Worm (Caenorhabditis elegans) whole organism, L1 larva: ENCODE results near the gene csn-6.

ENCODE experiments used
- C16A3.4 ChIP-seq: fragments of 150-350 bp; optimal IDR thresholded peaks from 2 replicates; lab custom pipeline; 2014; ENCODE audit warnings: missing biosample characterization, missing genetic modification characterization
- ceh-90 ChIP-seq: sonication (generic microtip); optimal IDR thresholded peaks from 2 replicates; lab custom pipeline; 2016; ENCODE audit warnings: missing genetic modification characterization, missing compliant biosample characterization
- elt-3 ChIP-seq, 6 experiments: fragments of 150-350 bp in 1 of 6; sonication (generic microtip); optimal IDR thresholded peaks; 2 replicates each; lab custom pipeline; 2017 to 2018; ENCODE audit warnings: missing biosample characterization in 6 of 6, missing genetic modification characterization in 6 of 6, inconsistent platforms in 1 of 6
- hpl-2 ChIP-seq: fragments of 150-350 bp; optimal IDR thresholded peaks from 2 replicates; lab custom pipeline; 2014; ENCODE audit warnings: missing biosample characterization, missing genetic modification reagents, missing genetic modification characterization
- irx-1 ChIP-seq: sonication (generic microtip); optimal IDR thresholded peaks from 2 replicates; lab custom pipeline; 2016; ENCODE audit warnings: missing genetic modification characterization, missing compliant biosample characterization
- lsy-2 ChIP-seq, 2 experiments: fragments of 150-350 bp; optimal IDR thresholded peaks; 2 replicates each; lab custom pipeline; 2014; ENCODE audit warnings: missing biosample characterization in 2 of 2, missing genetic modification characterization in 2 of 2
- mef-2 ChIP-seq: fragments of 150-350 bp; optimal IDR thresholded peaks from 2 replicates; lab custom pipeline; 2014; ENCODE audit warnings: missing biosample characterization, missing genetic modification characterization
- nhr-85 ChIP-seq: sonication (generic microtip); peaks from one replicate; lab custom pipeline; 2016; ENCODE audit warnings: missing genetic modification characterization, inconsistent platforms, missing compliant biosample characterization
- pqm-1 ChIP-seq: sonication (generic microtip); optimal IDR thresholded peaks from 3 replicates; lab custom pipeline; 2017; ENCODE audit warnings: missing biosample characterization, missing genetic modification characterization
- skn-1 ChIP-seq: fragments of 150-350 bp; optimal IDR thresholded peaks from 2 replicates; lab custom pipeline; 2014; ENCODE audit warnings: missing biosample characterization, missing genetic modification characterization
- tlp-1 ChIP-seq: fragments of 150-350 bp; optimal IDR thresholded peaks from 2 replicates; lab custom pipeline; 2014; ENCODE audit warnings: missing biosample characterization, missing genetic modification characterization
- unc-30 ChIP-seq: sonication (generic microtip); optimal IDR thresholded peaks from 2 replicates; lab custom pipeline; 2017; ENCODE audit warnings: missing biosample characterization, missing genetic modification characterization
- ztf-11 ChIP-seq, 2 experiments: sonication (generic microtip); optimal IDR thresholded peaks; 2 replicates each; lab custom pipeline; 2016 to 2017; ENCODE audit warnings: missing genetic modification characterization in 2 of 2, missing biosample characterization in 1 of 2, missing compliant biosample characterization in 1 of 2
- ztf-4 ChIP-seq: fragments of 150-350 bp; optimal IDR thresholded peaks from 2 replicates; lab custom pipeline; 2014; ENCODE audit warnings: missing biosample characterization, missing genetic modification characterization

- TF ChIP-seq irx-1 (tag; lab: Kevin White, UChicago): no peak
- no peak for TF ChIP-seq ztf-11 (tag; optimal IDR thresholded peaks at IDR 0.05; lab: Kevin White, UChicago)
- TF ChIP-seq lsy-2 (tag; optimal IDR thresholded peaks at IDR 0.05; lab: Kevin White, UChicago): peak; percentile 25 to 58
- TF ChIP-seq skn-1 (tag; lab: Kevin White, UChicago): no peak
- TF ChIP-seq C16A3.4: peak; percentile 24
- peak; percentile 66 for TF ChIP-seq pqm-1 (tag; lab: Kevin White, UChicago)
- TF ChIP-seq tlp-1 (tag; lab: Kevin White, UChicago): no peak
- TF ChIP-seq mef-2: no peak
- TF ChIP-seq elt-3 (tag; optimal IDR thresholded peaks at IDR 0.05; lab: Kevin White, UChicago): no peak
- no peak for TF ChIP-seq ceh-90 (tag; lab: Kevin White, UChicago)
- no peak for TF ChIP-seq nhr-85 (tag; lab: Kevin White, UChicago)
- TF ChIP-seq hpl-2 (GFP tag; lab: Kevin White, UChicago): no peak
- TF ChIP-seq unc-30 (tag; lab: Kevin White, UChicago): no peak
- no peak for TF ChIP-seq ztf-4 (tag; lab: Kevin White, UChicago)
Observed at ce11 chrIV:13253841-13254240, 46.8 kb upstream of the csn-6 start, which contains the start of gene ttr-45.
